Fruit fly (Drosophila melanogaster): ENCODE data around the gene CG9265.

CG9265 gene

DNA sequence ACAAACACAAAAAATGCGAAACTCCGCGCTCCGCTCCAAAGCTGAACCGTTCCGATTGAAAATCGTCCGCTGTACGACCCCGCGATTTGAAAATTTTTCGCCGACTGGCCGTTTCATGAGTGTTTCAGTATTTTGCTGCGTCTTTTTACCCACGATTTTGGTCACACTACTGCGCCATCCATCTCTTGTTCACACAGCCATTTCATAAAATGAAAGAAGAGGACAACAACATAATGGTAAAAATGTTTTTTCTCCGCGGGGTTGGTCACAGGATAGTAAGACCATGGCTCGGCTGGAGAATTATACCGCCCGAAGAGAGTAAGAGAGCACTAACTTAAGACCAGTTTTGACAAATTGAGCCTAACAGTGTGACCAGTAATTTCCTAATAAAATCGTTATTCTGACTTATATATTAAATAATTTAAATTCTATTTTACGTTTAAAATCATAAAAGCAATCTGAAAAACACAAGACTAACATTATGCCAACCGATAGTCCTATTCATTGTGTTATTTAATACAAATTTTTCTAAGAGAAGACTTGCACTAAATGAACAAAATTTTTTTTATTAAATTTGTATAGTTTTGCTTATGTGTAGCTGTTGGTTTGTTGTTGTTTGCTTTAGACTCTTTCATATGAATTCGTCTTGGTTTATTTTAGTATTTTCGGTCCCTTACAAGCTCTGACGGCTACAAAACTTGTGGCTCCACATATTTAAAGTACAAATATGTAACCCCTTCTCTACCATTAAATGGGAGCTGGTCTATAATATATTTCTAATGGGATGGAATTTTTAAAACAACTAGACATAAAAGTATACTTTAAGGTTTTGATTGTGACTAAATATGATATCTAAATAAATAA, 19.2 kb downstream of the CG9265 start, which contains the start of gene CG42238:
TSS of gene CG42238 (minus strand) at position 292 of the 864 bp plus-strand sequence.
- TF ChIP-seq CTCF (optimal IDR thresholded peaks at IDR 0.05) (no peak), CG8478 (optimal IDR thresholded peaks at IDR 0.05) (no peak)

DNA sequence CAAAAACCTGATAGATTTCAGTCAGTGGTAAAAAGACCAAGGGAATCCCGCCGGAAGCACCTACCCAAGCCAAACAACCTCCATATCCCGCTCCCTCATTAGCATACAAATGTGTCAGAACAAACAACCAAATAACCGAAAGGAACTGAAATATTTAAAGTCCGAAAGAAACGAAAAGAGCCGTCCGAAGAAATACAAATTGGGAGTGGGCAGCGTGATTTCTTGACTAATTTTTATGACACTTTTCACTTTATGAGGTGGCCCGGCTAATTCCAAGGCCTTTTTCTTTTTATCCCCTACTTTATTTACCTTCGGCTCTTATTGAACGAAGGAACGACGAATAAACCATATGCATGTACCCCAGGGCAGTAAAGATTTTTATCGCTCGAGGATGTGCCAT, 30.6 kb downstream of the CG9265 start:
- TF ChIP-seq CG8478 (optimal IDR thresholded peaks at IDR 0.05) = no peak
- no peak for TF ChIP-seq CTCF (optimal IDR thresholded peaks at IDR 0.05)

DNA sequence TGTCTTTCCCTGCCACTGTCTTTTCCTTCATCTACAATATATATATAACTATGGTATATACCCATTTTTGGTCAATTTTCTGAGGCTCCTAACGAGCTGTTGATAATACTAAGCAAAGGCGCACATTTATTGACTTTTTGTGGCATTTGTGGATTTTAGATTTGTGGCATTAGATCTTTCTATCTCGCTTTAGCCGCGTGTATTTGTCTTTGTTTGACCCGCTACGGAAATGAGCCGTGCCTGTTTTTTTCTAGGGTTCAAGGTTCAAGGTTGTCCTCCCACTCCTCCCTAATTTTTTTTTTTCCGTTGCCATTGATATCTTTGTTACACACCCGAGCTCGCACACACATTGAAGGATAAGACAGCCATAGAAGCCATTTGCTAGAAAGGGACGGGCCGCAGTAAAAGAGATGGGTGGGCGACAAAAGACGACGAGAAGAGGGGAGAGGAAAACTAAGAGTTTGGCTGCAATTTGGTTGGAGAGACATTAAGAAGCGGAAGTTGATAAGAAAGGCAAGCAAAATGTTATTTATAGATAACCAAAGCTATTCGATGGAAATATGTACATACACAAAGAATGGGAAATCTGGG, 31.6 kb downstream of the CG9265 start:
- TF ChIP-seq CTCF (optimal IDR thresholded peaks at IDR 0.05) (no peak), CG8478 (optimal IDR thresholded peaks at IDR 0.05) (no peak)

- no peak for TF ChIP-seq CG8478 (optimal IDR thresholded peaks at IDR 0.05)
- TF ChIP-seq CTCF (optimal IDR thresholded peaks at IDR 0.05) = no peak
Measured at dm6 chr2L:21038723-21039122, 32.6 kb downstream of the CG9265 start.

- no peak for TF ChIP-seq CG8478 (optimal IDR thresholded peaks at IDR 0.05)
- TF ChIP-seq CTCF (optimal IDR thresholded peaks at IDR 0.05) = no peak
Measured at dm6 chr2L:21037723-21038122, 33.6 kb downstream of the CG9265 start.

DNA sequence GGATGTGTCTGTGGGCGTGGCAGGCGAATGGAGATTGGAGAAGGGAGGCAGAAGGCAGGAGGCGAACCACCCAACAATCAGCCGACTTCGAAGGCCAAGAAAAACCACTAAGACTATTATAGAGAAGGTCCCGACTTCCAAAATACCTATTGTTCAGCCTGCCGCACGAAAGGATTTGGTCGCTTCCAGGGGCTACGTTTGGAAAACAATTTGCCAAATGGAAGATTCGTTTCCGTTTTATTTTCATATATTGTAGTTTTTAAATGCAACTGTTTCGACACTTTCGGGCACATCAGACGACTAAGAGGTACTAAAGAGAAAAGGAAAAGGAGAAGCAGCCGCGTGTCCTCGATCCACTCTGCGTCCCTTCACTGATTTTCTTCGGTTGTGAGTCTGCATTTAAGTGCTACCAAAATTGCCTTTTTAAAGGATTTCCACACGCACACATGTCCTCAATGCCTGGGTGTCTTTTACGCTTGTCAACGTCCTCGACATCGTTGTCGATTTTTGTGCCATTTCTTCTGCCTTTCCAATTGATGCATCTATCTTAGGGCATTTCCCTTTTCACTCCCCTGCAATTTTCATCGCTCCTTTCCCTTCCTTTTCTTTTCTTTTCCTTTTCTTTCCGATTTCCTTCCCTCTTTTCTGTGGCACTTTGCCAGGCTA, 35.5 kb downstream of the CG9265 start:
- no peak for TF ChIP-seq CG8478 (optimal IDR thresholded peaks at IDR 0.05)

- TF ChIP-seq CG8478 (optimal IDR thresholded peaks at IDR 0.05) = no peak
- TF ChIP-seq CTCF (optimal IDR thresholded peaks at IDR 0.05) = no peak
Measured at dm6 chr2L:21034388-21034787, 36.9 kb downstream of the CG9265 start.

DNA sequence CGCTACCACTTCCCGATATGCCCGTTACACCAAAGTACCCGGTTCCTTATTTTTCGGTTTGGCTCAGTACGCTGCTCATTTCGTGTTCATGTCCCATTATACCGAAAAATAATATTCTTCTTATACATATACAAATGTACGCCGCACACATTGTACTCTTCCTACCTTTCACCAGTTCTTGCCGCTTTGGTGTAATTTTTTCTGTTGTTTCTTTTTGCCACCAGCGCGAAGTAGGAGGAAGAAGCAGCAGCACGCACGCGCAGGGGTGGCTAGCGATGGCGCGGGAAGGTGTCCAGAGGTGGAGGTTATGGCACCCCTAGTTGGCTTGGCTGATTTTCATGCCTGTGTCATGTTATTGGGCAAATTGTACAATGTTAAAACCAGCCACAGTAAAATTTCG, 38.0 kb downstream of the CG9265 start:
- TF ChIP-seq CG8478 (optimal IDR thresholded peaks at IDR 0.05) (no peak), CTCF (optimal IDR thresholded peaks at IDR 0.05) (no peak)

DNA sequence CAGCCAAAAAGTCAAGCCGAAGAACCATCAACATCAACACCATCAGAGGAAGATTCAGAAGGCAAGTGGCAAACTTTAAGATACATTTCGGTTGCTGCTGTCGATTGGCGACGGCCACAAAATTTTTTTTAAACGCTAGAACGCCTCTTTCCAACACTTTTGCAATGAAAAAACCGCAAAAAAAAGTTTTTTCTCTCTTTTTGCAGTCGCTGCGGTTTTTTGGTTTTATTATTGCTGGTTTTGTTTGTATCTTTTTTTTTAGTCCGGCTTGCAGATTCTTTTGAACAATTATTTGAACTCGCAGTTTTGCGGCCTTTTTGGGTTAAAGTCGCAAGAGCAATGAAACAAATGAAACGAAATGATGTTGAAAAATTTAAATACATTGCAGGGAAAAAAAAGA, 41.1 kb downstream of the CG9265 start:
- TF ChIP-seq CTCF (optimal IDR thresholded peaks at IDR 0.05) (no peak), CG8478 (optimal IDR thresholded peaks at IDR 0.05) (no peak)

DNA sequence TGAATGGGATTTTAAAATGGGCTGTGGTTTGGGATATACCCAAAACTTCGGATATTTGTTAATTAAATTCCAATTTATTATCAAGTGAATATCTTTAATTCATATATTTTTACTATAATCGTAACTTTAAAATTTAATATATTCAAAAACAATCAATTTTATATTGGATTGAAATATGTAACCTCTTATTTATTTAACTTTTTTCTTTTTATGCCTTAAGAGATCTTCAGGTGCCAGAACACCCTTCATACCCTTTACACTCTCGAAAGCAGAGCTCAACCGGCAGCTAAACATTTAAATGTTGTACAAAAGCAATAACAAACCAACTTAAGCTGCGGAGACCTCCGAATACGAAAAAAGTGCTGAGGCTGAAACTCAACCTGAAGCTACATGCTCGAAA, 41.6 kb downstream of the CG9265 start:
- TF ChIP-seq CG8478 (optimal IDR thresholded peaks at IDR 0.05) (no peak), CTCF (optimal IDR thresholded peaks at IDR 0.05) (no peak)

DNA sequence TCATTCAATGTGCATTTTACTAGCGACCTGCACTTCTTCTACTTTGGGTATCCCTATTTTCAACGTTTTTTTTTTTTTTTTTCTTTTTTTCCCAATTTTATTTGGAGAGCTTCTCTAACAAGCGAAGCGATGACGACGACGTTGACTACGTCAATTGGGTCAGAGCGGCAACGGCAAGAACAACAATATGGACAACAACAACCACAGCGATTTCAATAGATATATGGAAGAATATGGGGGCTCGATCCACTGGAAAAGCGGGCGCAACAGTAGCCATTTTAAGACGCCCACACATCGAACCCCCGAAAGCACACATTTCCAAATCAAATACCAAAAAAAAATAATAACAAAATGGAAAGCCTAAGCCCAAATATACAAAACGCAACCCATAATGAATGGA, 42.1 kb downstream of the CG9265 start:
- no peak for TF ChIP-seq CG8478 (optimal IDR thresholded peaks at IDR 0.05)

DNA sequence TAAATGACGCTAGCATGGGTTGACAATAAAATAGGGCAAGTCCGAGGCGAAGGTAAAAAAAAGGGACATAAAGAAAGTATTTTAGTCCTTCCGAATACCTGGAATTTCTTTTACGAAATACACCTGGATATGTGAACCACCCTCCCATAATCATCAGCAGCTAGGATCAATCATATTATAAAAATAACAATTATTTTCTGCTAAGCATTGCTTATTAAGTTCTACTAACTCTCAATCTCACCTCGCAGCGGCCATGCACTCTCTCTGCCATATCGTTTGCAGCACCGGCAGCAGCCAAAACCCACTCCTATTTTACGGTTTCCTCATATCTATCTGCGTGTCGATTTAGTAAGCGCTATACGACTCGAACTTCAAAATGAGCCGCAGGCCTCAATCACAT, 44.7 kb downstream of the CG9265 start:
- no peak for TF ChIP-seq CTCF (optimal IDR thresholded peaks at IDR 0.05)
- no peak for TF ChIP-seq CG8478 (optimal IDR thresholded peaks at IDR 0.05)

DNA sequence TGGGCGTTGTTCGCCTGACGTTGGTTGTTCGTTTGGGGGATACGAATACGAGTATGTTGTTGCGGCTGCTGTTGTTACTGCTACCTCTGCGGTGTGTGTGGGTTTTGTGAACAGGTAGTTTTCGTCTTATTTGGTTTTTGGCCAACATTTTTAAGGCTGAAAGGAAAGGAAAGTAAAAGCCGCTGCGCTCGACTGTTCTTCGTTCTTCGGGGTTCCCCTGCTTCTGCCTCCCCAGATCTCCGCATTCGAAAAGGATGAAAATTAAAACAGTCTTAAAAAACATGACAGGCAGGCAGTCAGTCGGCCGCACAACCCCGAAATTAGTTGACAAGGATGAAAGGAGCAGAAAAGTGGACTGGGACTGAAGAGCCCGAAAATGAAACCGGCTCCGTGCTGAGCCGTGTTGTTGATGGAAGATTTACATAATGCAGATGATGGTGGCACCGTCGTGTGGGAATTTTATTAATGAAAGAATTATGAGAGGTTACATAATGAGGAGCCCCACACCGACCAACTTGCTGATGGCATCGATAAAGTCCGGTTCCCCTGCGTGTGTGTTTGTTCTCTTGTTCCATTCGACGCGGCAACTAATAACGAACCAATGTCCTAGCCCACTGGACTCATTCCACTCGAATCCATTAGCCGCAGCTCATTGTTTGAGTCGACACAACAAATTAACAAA, 47.2 kb downstream of the CG9265 start:
- no peak for TF ChIP-seq CTCF (optimal IDR thresholded peaks at IDR 0.05)
- no peak for TF ChIP-seq CG8478 (optimal IDR thresholded peaks at IDR 0.05)

dm6 chr2L:21020015-21020414, 51.3 kb downstream of the CG9265 start:
- TF ChIP-seq CG8478 (optimal IDR thresholded peaks at IDR 0.05) = no peak
- TF ChIP-seq CTCF (optimal IDR thresholded peaks at IDR 0.05) = no peak

DNA sequence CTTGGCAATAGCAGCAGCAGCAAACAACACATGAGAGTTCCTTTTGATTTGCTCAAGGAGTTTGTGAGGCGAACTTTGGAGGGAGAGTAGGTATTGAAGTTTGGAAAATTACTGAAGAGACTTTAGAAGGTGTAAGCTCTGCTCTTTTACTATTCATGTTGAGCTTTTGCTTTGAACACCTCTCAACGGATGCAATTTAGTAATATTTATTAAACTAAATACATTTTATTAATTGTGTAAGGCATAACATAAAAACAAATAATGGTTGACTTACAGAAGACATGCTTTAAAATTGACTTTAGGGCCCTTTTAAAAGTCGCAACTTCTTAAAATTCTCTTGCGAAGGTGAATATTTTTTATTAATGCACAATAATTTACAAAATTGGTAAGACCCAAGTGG, 52.7 kb downstream of the CG9265 start:
- TF ChIP-seq CTCF (optimal IDR thresholded peaks at IDR 0.05) (no peak), CG8478 (optimal IDR thresholded peaks at IDR 0.05) (no peak)
